Worm (Caenorhabditis elegans) whole organism, dauer: ENCODE results near the gene ZC239.14.
"Not testable (repeated sequence)": the region's sequence is repeated elsewhere in the genome, so short reads cannot be mapped to it uniquely, and the experiment has no call there.

Source experiments
- unc-62 ChIP-seq: sonication (generic microtip); optimal IDR thresholded peaks from 2 replicates; lab custom pipeline; 2017; ENCODE audit warnings: missing biosample characterization, missing genetic modification reagents, missing genetic modification characterization

Gene ZC239.14

ce11 chrII:3237038-3237521, 15.2 kb upstream of the ZC239.14 start, which contains the start of the genes srz-67 and C17F4.11:
TSS of gene srz-67 (minus strand) at chrII:3237138.
TSS of gene C17F4.11 (plus strand) at chrII:3237471.
- no peak for TF ChIP-seq unc-62 (GFP tag; lab: Kevin White, UChicago)

ce11 chrII:3234725-3235124, 12.9 kb upstream of the ZC239.14 start, which contains the start of gene C17F4.8:
TSS of gene C17F4.8 (minus strand) at chrII:3234825.
- no peak for TF ChIP-seq unc-62 (GFP tag; lab: Kevin White, UChicago)

- TF ChIP-seq unc-62 (GFP tag; lab: Kevin White, UChicago) = no peak
Measured at ce11 chrII:3230422-3230821, 8.6 kb upstream of the ZC239.14 start, which contains the start of gene srh-297. TSS of gene srh-297 (minus strand) at chrII:3230522.

ce11 chrII:3225780-3226179, 3.9 kb upstream of the ZC239.14 start, which contains the start of gene ZC239.17:
TSS of gene ZC239.17 (minus strand) at chrII:3225880.
- no peak for TF ChIP-seq unc-62 (GFP tag; lab: Kevin White, UChicago)

ce11 chrII:3225200-3225599, 3.4 kb upstream of the ZC239.14 start, which contains the start of gene ZC239.16:
TSS of gene ZC239.16 (minus strand) at chrII:3225319.
- TF ChIP-seq unc-62 (GFP tag; lab: Kevin White, UChicago) = no peak

ce11 chrII:3224631-3225030, 2.8 kb upstream of the ZC239.14 start, which contains the start of gene ZC239.15:
TSS of gene ZC239.15 (minus strand) at chrII:3224731.
- no peak for TF ChIP-seq unc-62 (GFP tag; lab: Kevin White, UChicago)

- TF ChIP-seq unc-62 (GFP tag; lab: Kevin White, UChicago) = no peak
Measured at ce11 chrII:3222686-3223085, 852 bp upstream of the ZC239.14 start, which contains the start of gene ZC239.13. TSS of gene ZC239.13 (minus strand) at chrII:3222839.

- TF ChIP-seq unc-62 (GFP tag; lab: Kevin White, UChicago) = no peak
Measured at ce11 chrII:3220723-3221122, 1.1 kb downstream of the ZC239.14 start, which contains the start of gene ZC239.22. TSS of gene ZC239.22 (minus strand) at chrII:3220823.

ce11 chrII:3215762-3216161, 6.1 kb downstream of the ZC239.14 start, which contains the start of gene ZC239.3:
TSS of gene ZC239.3 (plus strand) at chrII:3216062.
- TF ChIP-seq unc-62 (GFP tag; lab: Kevin White, UChicago) = not testable (repeated sequence)

ce11 chrII:3213898-3214297, 7.9 kb downstream of the ZC239.14 start, which contains the start of gene ZC239.4:
TSS of gene ZC239.4 (plus strand) at chrII:3214198.
- no peak for TF ChIP-seq unc-62 (GFP tag; lab: Kevin White, UChicago)

- TF ChIP-seq unc-62 (GFP tag; lab: Kevin White, UChicago) = no peak
Measured at ce11 chrII:3210365-3210764, 11.5 kb downstream of the ZC239.14 start, which contains the start of gene ZC239.5. TSS of gene ZC239.5 (plus strand) at chrII:3210665.

- no peak for TF ChIP-seq unc-62 (GFP tag; lab: Kevin White, UChicago)
Measured at ce11 chrII:3209251-3209650, 12.6 kb downstream of the ZC239.14 start, which contains the start of gene ZC239.6. TSS of gene ZC239.6 (plus strand) at chrII:3209631.

- TF ChIP-seq unc-62 (GFP tag; lab: Kevin White, UChicago) = no peak
Measured at ce11 chrII:3208679-3209078, 13.2 kb downstream of the ZC239.14 start, which contains the start of gene sdz-35. TSS of gene sdz-35 (minus strand) at chrII:3208779.

- TF ChIP-seq unc-62 (GFP tag; lab: Kevin White, UChicago) = no peak
Measured at ce11 chrII:3206423-3206989, 15.3 kb downstream of the ZC239.14 start, which contains the start of the genes ZC239.20 and ZC239.21. TSS of gene ZC239.20 (minus strand) at chrII:3206523. TSS of gene ZC239.21 (plus strand) at chrII:3206939.

ce11 chrII:3203415-3203814, 18.4 kb downstream of the ZC239.14 start, which contains the start of gene sri-50:
TSS of gene sri-50 (plus strand) at chrII:3203715.
- TF ChIP-seq unc-62 (GFP tag; lab: Kevin White, UChicago) = no peak

- TF ChIP-seq unc-62 (GFP tag; lab: Kevin White, UChicago) = no peak
Measured at ce11 chrII:3202519-3202918, 19.3 kb downstream of the ZC239.14 start, which contains the start of gene sri-53. TSS of gene sri-53 (minus strand) at chrII:3202619.
